Worm (Caenorhabditis elegans) whole organism, midembryonic: ENCODE results near the gene pas-7.

ENCODE experiments used
- T22C8.4 ChIP-seq: fragments of 200-800 bp; sonication (Bioruptor generic); IDR thresholded peaks from 2 replicates; pipeline ENCODE4 v1.3.6; 2022; ENCODE audit warnings: missing genetic modification characterization, missing compliant biosample characterization
- flt-1 ChIP-seq: fragments of 200-800 bp; sonication (Bioruptor generic); IDR thresholded peaks from 2 replicates; pipeline ENCODE4 v1.3.6; 2022; ENCODE audit warnings: missing genetic modification characterization, missing compliant biosample characterization
- med-1 ChIP-seq: sonication (generic microtip); optimal IDR thresholded peaks from 2 replicates; lab custom pipeline; 2017; ENCODE audit warnings: missing genetic modification characterization, mild to moderate bottlenecking, missing compliant biosample characterization, antibody characterized with exemption, missing genetic modification reagents; ENCODE audit not compliant: insufficient read depth
- ref-1 ChIP-seq: fragments of 200-800 bp; sonication (Bioruptor generic); conservative IDR thresholded peaks from 2 replicates; pipeline ENCODE4 v1.3.6; 2022; ENCODE audit warnings: missing genetic modification reagents, missing genetic modification characterization, missing compliant biosample characterization
- tab-1 ChIP-seq: fragments of 200-800 bp; sonication (Bioruptor generic); IDR thresholded peaks from 2 replicates; pipeline ENCODE4 v1.3.6; 2022; ENCODE audit warnings: missing genetic modification characterization, missing compliant biosample characterization
- ztf-29 ChIP-seq: fragments of 200-800 bp; sonication (Bioruptor generic); IDR thresholded peaks from 2 replicates; pipeline ENCODE4 v1.3.6; 2022; ENCODE audit warnings: missing genetic modification reagents, missing genetic modification characterization, missing compliant biosample characterization

- TF ChIP-seq med-1 (GFP tag; lab: Kevin White, UChicago): no peak
- no peak for TF ChIP-seq flt-1 (GFP tag; lab: Robert Waterston, UW)
- TF ChIP-seq T22C8.4 (GFP tag; lab: Robert Waterston, UW): no peak
- no peak for TF ChIP-seq tab-1
- TF ChIP-seq ref-1 (GFP tag; lab: Robert Waterston, UW): no peak
- TF ChIP-seq ztf-29 (GFP tag; lab: Robert Waterston, UW): no peak
These were observed 6.0 kb upstream of the pas-7 start, which contains the start of gene ZK945.4 for ce11 chrII:10105604-10106003.
